Worm (Caenorhabditis elegans) whole organism, L1 larva: ENCODE data around the gene R11G1.7.

Experiments
- nhr-90 ChIP-seq: sonication (generic microtip); optimal IDR thresholded peaks from 2 replicates; lab custom pipeline; 2016; ENCODE audit warnings: mild to moderate bottlenecking, missing genetic modification characterization, missing compliant biosample characterization; ENCODE audit not compliant: poor library complexity
- pax-3 ChIP-seq: fragments of 200-800 bp; sonication (Bioruptor generic); optimal IDR thresholded peaks from 2 replicates; lab custom pipeline; 2018; ENCODE audit warnings: mild to moderate bottlenecking, missing genetic modification characterization, moderate library complexity, missing compliant biosample characterization

ce11 chrX:3645924-3646323 is 10.1 kb upstream of the R11G1.7 start:
- TF ChIP-seq nhr-90 (no peak), pax-3 (no peak)
